Worm (Caenorhabditis elegans): ENCODE results near the gene Y55B1AR.4.

Y55B1AR.4 gene

DNA sequence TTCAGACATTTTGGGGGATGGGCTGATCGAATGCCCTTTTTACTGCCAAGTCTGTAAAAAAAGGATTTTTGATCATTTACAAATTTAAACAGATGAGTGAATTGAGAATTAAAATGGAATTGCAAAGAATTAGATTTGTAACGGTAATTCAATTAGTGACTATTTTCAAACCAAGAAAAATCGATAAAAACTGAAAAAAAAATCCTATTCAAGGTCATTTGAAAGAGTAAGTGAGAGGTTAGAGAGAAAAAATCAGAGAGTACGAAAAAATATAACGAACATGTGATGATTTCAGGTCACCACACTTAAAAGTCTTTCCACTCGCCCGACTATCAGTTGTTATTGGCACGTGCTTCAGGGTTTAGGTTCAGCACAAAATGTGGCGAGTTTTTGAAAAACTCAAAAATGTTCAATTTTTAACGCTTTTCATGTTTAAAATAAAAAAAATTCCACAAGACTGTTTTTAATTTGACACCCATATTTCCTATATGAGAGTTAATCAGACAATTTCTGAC lies 14.9 kb upstream of the Y55B1AR.4 start, which contains the start of gene T19C3.4:
TSS of gene T19C3.4 (minus strand) at position 51 of the 515 bp plus-strand sequence.
- TF ChIP-seq ceh-91 (GFP tag; IDR thresholded peaks at IDR 0.05) (no peak), nhr-80 (tag; optimal IDR thresholded peaks at IDR 0.05) (peak; percentile 62), cebp-1 (GFP tag; IDR thresholded peaks at IDR 0.05) (no peak), cebp-1 (tag; optimal IDR thresholded peaks at IDR 0.05) (peak; percentile 47), T07F8.4 (tag; optimal IDR thresholded peaks at IDR 0.05) (no peak), cebp-2 (GFP tag; IDR thresholded peaks at IDR 0.05) (no peak), attf-5 (GFP tag; optimal IDR thresholded peaks at IDR 0.05) (peak; percentile 44), B0035.1 (tag; optimal IDR thresholded peaks at IDR 0.05) (no peak)

DNA sequence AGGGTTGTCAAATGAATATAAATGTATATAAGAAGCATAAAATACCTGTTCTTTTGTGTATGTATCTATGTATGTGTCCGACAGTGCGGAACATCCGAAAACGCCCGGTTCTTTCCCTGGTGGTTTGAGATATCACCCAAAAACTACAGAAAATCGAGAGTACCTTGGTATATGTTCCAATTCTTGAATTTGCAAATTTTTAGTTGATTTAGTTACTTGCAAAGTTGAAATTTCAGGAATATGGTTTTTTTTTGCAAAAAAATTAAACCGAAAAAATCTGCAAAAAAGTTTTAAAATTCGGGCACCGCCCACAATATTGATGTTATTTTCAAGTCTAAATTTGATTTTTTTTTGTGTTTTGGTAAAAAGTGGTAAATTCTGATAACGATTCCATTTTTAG lies 12.2 kb upstream of the Y55B1AR.4 start, which contains the start of gene T19C3.2:
TSS of gene T19C3.2 (minus strand) at position 101 of the 400 bp plus-strand sequence.
- TF ChIP-seq egrh-3 (GFP tag; IDR thresholded peaks at IDR 0.05): no peak
- TF ChIP-seq nhr-27 (tag; optimal IDR thresholded peaks at IDR 0.05): no peak
- no peak for TF ChIP-seq egl-18 (GFP tag; IDR thresholded peaks at IDR 0.05)
- TF ChIP-seq unc-130 (GFP tag; optimal IDR thresholded peaks at IDR 0.05): no peak
- no peak for TF ChIP-seq die-1 (tag; optimal IDR thresholded peaks at IDR 0.05)
- no peak for TF ChIP-seq tbx-9 (tag; optimal IDR thresholded peaks at IDR 0.05; ENCODE audit: borderline replicate concordance)
- no peak for TF ChIP-seq madf-10 (tag; optimal IDR thresholded peaks at IDR 0.05)
- no peak for TF ChIP-seq chd-7 (tag; optimal IDR thresholded peaks at IDR 0.05)
- TF ChIP-seq dpl-1 (GFP tag; optimal IDR thresholded peaks at IDR 0.05): no peak

DNA sequence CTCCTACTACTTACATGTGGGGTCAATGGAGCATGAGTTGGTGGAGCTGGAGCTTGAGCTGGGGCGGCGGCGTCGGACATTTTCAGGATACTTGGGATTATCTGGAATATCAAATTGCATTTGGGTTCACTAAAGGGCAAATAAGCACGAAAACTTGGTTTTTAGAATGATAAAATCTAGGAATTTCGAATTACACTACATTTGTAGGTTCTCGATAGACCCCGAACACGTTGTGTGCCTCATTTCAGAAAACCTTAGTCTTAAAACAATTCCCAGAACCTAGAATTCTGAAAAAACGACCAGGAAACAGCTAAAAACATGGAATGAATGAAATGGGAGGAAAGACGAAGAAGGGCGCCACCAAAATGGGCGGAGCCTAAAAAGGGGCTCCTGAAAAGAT lies 9.1 kb upstream of the Y55B1AR.4 start, which contains the start of gene T19C3.3:
TSS of gene T19C3.3 (minus strand) at position 101 of the 400 bp plus-strand sequence.
- no peak for TF ChIP-seq aptf-3 (GFP tag; IDR thresholded peaks at IDR 0.05)
- no peak for TF ChIP-seq F22D6.2 (tag; optimal IDR thresholded peaks at IDR 0.05)
- no peak for TF ChIP-seq F57C9.4 (tag; optimal IDR thresholded peaks at IDR 0.05)
- no peak for TF ChIP-seq ztf-28 (GFP tag; IDR thresholded peaks at IDR 0.05)
- TF ChIP-seq attf-6 (GFP tag; IDR thresholded peaks at IDR 0.05): no peak
- no peak for TF ChIP-seq fkh-3 (tag; optimal IDR thresholded peaks at IDR 0.05)
- TF ChIP-seq C06A6.2 (GFP tag; conservative IDR thresholded peaks at IDR 0.05): no peak

DNA sequence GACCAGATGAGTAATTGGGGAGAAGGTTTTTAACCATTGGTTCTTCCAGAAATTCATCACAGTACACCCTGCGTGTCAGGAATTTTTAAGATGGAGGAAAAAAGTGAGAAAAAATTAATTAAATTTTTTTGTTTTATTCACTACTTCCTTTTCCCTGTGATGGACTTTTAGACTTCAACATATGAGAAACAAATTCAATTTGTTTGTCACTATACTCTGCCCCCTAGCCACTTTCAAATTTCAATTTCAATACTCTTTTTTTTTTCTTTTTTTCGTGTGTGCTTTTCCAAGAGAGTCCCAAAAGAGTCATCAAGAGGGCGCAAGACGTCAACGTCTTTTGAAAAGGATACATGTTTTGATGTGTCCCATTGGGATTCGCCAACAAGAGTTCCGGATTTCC lies 7.4 kb upstream of the Y55B1AR.4 start:
- TF ChIP-seq pbrm-1 (GFP tag; IDR thresholded peaks at IDR 0.05) (no peak), snpc-4 (GFP tag; optimal IDR thresholded peaks at IDR 0.05) (no peak), snpc-4 (tag; optimal IDR thresholded peaks at IDR 0.05) (no peak), ama-1 (optimal IDR thresholded peaks at IDR 0.05) (no peak), ama-1 (GFP tag; optimal IDR thresholded peaks at IDR 0.05) (no peak), sea-2 (GFP tag; IDR thresholded peaks at IDR 0.05) (no peak), nhr-179 (tag; optimal IDR thresholded peaks at IDR 0.05) (no peak)

DNA sequence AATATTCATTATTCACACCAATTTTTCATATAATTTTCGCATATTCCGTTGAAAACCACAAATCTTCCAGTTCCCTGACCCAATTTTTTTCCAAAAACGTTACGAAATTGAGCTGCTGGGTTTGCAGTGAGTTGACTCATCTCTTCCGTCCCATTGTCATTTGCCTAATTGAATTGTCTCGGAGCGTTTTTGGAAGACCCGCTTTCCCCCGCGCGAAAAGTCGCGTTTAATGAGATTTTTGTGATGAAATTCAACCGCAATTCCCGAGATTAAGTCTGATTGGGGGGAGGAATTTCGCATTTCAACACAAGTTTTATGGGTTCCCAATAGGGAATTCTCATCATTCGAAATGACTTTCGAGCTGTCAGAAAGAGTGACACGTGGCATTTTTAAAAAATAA lies 6.6 kb upstream of the Y55B1AR.4 start:
- no peak for TF ChIP-seq snpc-1.1 (tag; optimal IDR thresholded peaks at IDR 0.05; ENCODE audit: insufficient read depth)
- TF ChIP-seq T26A5.8 (tag; optimal IDR thresholded peaks at IDR 0.05): no peak

DNA sequence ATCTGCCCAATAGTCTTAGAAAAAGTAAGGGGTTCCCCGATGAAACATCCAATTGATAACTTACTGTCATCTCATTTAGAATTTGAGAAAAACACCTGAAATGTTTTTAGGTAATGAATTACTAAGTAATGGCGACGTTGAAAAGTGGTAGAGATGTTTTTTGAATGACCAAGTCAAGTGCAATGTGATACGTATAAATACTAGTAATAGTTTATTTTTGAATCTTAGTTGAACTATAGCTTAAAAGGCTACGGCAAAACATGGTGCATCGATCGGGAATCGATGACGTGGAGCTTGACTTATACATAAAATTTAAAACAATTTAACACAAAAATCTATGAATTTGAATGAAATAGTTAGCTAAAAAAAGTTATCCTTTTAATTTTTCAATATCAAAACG lies 4.2 kb upstream of the Y55B1AR.4 start, which contains the start of gene best-17:
TSS of gene best-17 (minus strand) at position 101 of the 400 bp plus-strand sequence.
- TF ChIP-seq lin-26 (GFP tag; IDR thresholded peaks at IDR 0.05) (no peak), lag-1 (GFP tag; IDR thresholded peaks at IDR 0.05) (no peak), rcor-1 (GFP tag; IDR thresholded peaks at IDR 0.05) (no peak), ztf-26 (tag; optimal IDR thresholded peaks at IDR 0.05) (no peak), madf-6 (GFP tag; IDR thresholded peaks at IDR 0.05) (no peak), Y53G8AR.9 (GFP tag; conservative IDR thresholded peaks at IDR 0.05) (no peak), ekl-4 (GFP tag; IDR thresholded peaks at IDR 0.05) (no peak), unc-62 (GFP tag; optimal IDR thresholded peaks at IDR 0.05) (no peak), hrde-1 (tag; optimal IDR thresholded peaks at IDR 0.05; ENCODE audit: borderline replicate concordance) (no peak), aptf-3 (GFP tag; IDR thresholded peaks at IDR 0.05) (no peak), mes-4 (tag; optimal IDR thresholded peaks at IDR 0.05) (no peak), sdz-38 (tag; optimal IDR thresholded peaks at IDR 0.05) (no peak)
